Worm (Caenorhabditis elegans) whole organism, L3 larva: Measurements from ENCODE around the gene nhr-63.

Experiments used
- elt-2 ChIP-seq: sonication (generic microtip); optimal IDR thresholded peaks from 2 replicates; lab custom pipeline; 2016; ENCODE audit warnings: missing genetic modification reagents, mild to moderate bottlenecking, missing genetic modification characterization, missing compliant biosample characterization
- nhr-76 ChIP-seq: fragments of 150-350 bp; sonication (generic microtip); optimal IDR thresholded peaks from 5 replicates; lab custom pipeline; 2014; ENCODE audit warnings: missing biosample characterization, missing genetic modification characterization

DNA sequence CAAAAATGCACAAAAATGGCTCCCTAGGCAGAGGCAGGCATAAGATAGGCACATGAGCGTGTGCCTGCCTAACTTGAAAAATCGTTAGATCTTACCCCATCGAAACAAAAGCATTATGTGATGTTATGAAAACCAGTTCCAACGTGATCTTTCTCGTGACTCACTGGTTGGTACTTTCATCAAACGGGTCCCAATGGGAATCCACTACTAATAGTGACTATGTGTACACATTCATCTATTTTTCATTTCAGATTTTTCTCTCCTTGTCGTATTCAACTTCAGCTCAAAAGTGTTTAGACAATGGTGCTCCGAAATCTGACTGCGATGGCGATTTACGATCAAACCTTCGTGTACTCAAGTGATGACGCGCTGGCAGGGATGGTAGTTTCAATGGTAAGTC lies 15.3 kb downstream of the nhr-63 start, which contains the start of gene srx-43:
- TF ChIP-seq elt-2 (no peak), nhr-76 (no peak)
